Worm (Caenorhabditis elegans): Measurements from ENCODE around the gene math-45.
"Not testable (repeated sequence)": the region's sequence is repeated elsewhere in the genome, so short reads cannot be mapped to it uniquely, and the experiment has no call there.

The math-45 gene

DNA sequence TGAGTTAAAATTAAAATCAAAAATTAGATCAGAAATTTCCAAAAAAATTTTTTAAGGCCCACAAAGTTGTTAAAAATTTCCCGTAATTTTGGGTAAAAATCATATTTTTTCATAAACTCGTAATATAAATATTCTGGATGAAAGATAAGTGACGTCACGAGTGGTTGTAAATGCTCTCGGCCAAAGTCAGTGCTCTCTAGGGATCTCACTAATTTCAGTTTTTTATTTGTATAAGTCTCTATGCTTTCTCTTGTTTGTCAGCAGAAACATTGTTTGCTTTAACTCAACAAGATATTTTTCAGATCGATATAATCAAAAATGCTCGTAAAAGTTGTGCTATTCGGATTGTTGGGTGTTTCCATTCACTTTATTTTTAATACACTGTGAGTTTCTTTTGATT lies 25.9 kb upstream of the math-45 start, which contains the start of gene K05F6.4:
Gene K05F6.4 (plus strand): TSS at position 301 of the 400 bp plus-strand sequence.
- not testable (repeated sequence) for TF ChIP-seq ceh-62 (tag; optimal IDR thresholded peaks at IDR 0.05); skn-1 (tag; optimal IDR thresholded peaks at IDR 0.05); ceh-44 (GFP tag; IDR thresholded peaks at IDR 0.05)

DNA sequence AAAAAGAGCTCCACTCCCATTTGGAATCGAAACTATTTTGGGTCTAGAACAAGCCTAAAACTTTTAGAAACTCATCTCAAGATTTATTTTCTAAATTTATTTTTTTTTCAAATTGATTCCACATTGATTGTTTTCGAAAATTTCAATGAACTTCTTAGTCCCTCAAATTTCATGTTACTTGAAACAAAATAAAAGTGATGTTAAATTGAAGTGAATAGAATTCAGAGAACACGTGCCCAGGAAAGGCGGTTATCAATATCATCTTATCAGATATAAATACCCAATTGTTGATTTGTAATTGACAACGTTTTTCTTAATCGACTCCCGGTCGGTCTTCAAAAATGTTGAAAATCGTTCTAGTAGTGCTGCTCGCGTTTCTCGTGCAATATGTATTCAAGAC lies 23.4 kb upstream of the math-45 start, which contains the start of gene poml-4:
Gene poml-4 (plus strand): TSS at position 301 of the 400 bp plus-strand sequence.
- TF ChIP-seq F10B5.3, lin-15B, lir-3 (tag; optimal IDR thresholded peaks at IDR 0.05): not testable (repeated sequence)

- TF ChIP-seq egl-43 (GFP tag; IDR thresholded peaks at IDR 0.05) (no peak), R02D3.7 (tag; optimal IDR thresholded peaks at IDR 0.05) (no peak), Y105C5A.15 (GFP tag; IDR thresholded peaks at IDR 0.05) (no peak), nhr-11 (tag; optimal IDR thresholded peaks at IDR 0.05) (no peak), zip-2 (tag; optimal IDR thresholded peaks at IDR 0.05) (no peak), nhr-102 (tag; optimal IDR thresholded peaks at IDR 0.05) (no peak), snpc-1.2 (GFP tag; IDR thresholded peaks at IDR 0.05) (no peak), ceh-28 (tag; optimal IDR thresholded peaks at IDR 0.05) (no peak), zag-1 (tag; optimal IDR thresholded peaks at IDR 0.05) (no peak), lsy-2 (tag; optimal IDR thresholded peaks at IDR 0.05) (no peak)
Observed at ce11 chrII:1538589-1538988, 21.3 kb upstream of the math-45 start, which contains the start of gene fbxb-44. Gene fbxb-44 (plus strand): TSS chrII:1538889.

- peak in 1 of 2 experiments; percentile 27 for TF ChIP-seq unc-62 (GFP tag; optimal IDR thresholded peaks at IDR 0.05 in 1 of 2)
- TF ChIP-seq unc-62 (tag; optimal IDR thresholded peaks at IDR 0.05): no peak
- TF ChIP-seq daf-8 (GFP tag; IDR thresholded peaks at IDR 0.05): no peak
- no peak for TF ChIP-seq ceh-32 (tag; optimal IDR thresholded peaks at IDR 0.05; ENCODE audit: poor library complexity)
- TF ChIP-seq madf-5 (GFP tag; IDR thresholded peaks at IDR 0.05): no peak
Observed at ce11 chrII:1537321-1537720, 20.1 kb upstream of the math-45 start, which contains the start of gene fbxb-42. Gene fbxb-42 (plus strand): TSS chrII:1537621.

- TF ChIP-seq lsy-2 (tag; optimal IDR thresholded peaks at IDR 0.05) (no peak), fos-1 (tag; optimal IDR thresholded peaks at IDR 0.05) (no peak), sdz-12 (GFP tag; optimal IDR thresholded peaks at IDR 0.05) (no peak), hif-1 (tag; optimal IDR thresholded peaks at IDR 0.05) (no peak), ZK546.5 (tag; optimal IDR thresholded peaks at IDR 0.05) (no peak)
Observed at ce11 chrII:1535931-1536330, 18.7 kb upstream of the math-45 start, which contains the start of gene fbxb-43. Gene fbxb-43 (plus strand): TSS chrII:1536231.

DNA sequence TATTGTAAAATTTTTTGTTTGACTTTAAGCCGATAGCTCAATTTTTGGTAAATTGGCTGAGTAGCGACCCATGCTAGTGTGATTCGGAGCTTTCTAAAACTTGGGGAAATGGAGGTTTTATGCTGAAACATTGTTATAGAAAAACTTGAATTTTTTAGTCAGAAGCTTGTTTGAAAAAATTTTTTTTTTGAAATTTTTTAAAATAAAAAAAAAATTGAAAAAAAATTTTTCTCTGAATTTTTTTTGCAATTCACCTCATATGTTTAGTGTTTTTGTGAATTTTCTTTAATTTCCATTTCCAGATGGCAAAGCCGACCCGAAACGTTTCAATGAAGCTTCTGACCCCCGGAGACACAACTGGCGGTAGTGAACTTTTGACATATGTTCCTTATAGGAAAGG lies 11.8 kb upstream of the math-45 start, which contains the start of gene Y51H7BR.4:
Gene Y51H7BR.4 (plus strand): TSS at position 301 of the 400 bp plus-strand sequence.
- TF ChIP-seq Y5F2A.4 (GFP tag; optimal IDR thresholded peaks at IDR 0.05) (no peak), nhr-25 (tag; optimal IDR thresholded peaks at IDR 0.05; ENCODE audit: borderline replicate concordance, insufficient read depth) (no peak), nhr-28 (tag; optimal IDR thresholded peaks at IDR 0.05) (no peak), lim-7 (GFP tag; IDR thresholded peaks at IDR 0.05) (no peak), saeg-2 (GFP tag; IDR thresholded peaks at IDR 0.05) (no peak), lin-39 (tag; optimal IDR thresholded peaks at IDR 0.05) (no peak), dmd-8 (GFP tag; IDR thresholded peaks at IDR 0.05) (no peak), nhr-6 (tag; optimal IDR thresholded peaks at IDR 0.05) (no peak), dpl-1 (GFP tag; optimal IDR thresholded peaks at IDR 0.05) (no peak), nhr-237 (tag; optimal IDR thresholded peaks at IDR 0.05) (no peak), unc-130 (GFP tag; optimal IDR thresholded peaks at IDR 0.05) (no peak), R02D3.7 (tag; optimal IDR thresholded peaks at IDR 0.05) (no peak), sdz-12 (GFP tag; optimal IDR thresholded peaks at IDR 0.05) (no peak)
